Worm (Caenorhabditis elegans): ENCODE data around the gene lact-6.

- TF ChIP-seq R02D3.7 (tag; optimal IDR thresholded peaks at IDR 0.05) (no peak), ceh-16 (tag; optimal IDR thresholded peaks at IDR 0.05) (no peak), unc-62 (GFP tag; optimal IDR thresholded peaks at IDR 0.05) (no peak), tbx-2 (tag; optimal IDR thresholded peaks at IDR 0.05) (no peak), snpc-4 (tag; optimal IDR thresholded peaks at IDR 0.05) (no peak), egl-27 (tag; optimal IDR thresholded peaks at IDR 0.05) (no peak), mdl-1 (tag; optimal IDR thresholded peaks at IDR 0.05) (no peak), nhr-12 (tag; optimal IDR thresholded peaks at IDR 0.05) (no peak), elt-3 (tag; optimal IDR thresholded peaks at IDR 0.05) (no peak), ceh-9 (tag; optimal IDR thresholded peaks at IDR 0.05) (no peak), unc-39 (tag; optimal IDR thresholded peaks at IDR 0.05) (no peak)
Observed at ce11 chrIV:17407491-17407890, 23.7 kb downstream of the lact-6 start, which contains the start of gene T02D1.9.
